Fruit fly (Drosophila melanogaster) whole organism, embryonic: ENCODE measurements around the gene CoRest.
A peak's percentile ranks its signal among the peaks of the same experiment; 100 is the strongest.

ENCODE experiments used
- Aef1 ChIP-seq: fragments of 200-800 bp; sonication (Bioruptor generic); IDR thresholded peaks from 3 replicates; pipeline ENCODE4 v1.3.6; 2022; ENCODE audit warnings: missing biosample characterization, missing genetic modification characterization
- BtbVII ChIP-seq: fragments of 200-800 bp; sonication (Bioruptor generic); optimal IDR thresholded peaks from 3 replicates; lab custom pipeline; 2017; ENCODE audit warnings: missing biosample characterization, mild to moderate bottlenecking, missing genetic modification characterization
- CG11398 ChIP-seq: fragments of 200-800 bp; sonication (Bioruptor generic); optimal IDR thresholded peaks from 2 replicates; lab custom pipeline; 2016; ENCODE audit warnings: missing biosample characterization, missing genetic modification characterization
- CG1647 ChIP-seq: fragments of 200-800 bp; sonication (Bioruptor generic); optimal IDR thresholded peaks from 3 replicates; lab custom pipeline; 2016; ENCODE audit warnings: missing biosample characterization, missing genetic modification characterization
- CG17385 ChIP-seq: fragments of 200-800 bp; sonication (Bioruptor generic); optimal IDR thresholded peaks from 3 replicates; lab custom pipeline; 2018; ENCODE audit warnings: missing biosample characterization, mild to moderate bottlenecking, missing genetic modification characterization
- CG18619 ChIP-seq: fragments of 200-800 bp; sonication (Bioruptor generic); optimal IDR thresholded peaks from 3 replicates; lab custom pipeline; 2017; ENCODE audit warnings: missing biosample characterization, mild to moderate bottlenecking, missing genetic modification characterization
- CG31224 ChIP-seq: fragments of 200-800 bp; sonication (Bioruptor generic); IDR thresholded peaks from 2 replicates; pipeline ENCODE4 v1.3.6; 2022; ENCODE audit warnings: missing biosample characterization, missing genetic modification characterization
- CG34376 ChIP-seq: fragments of 200-800 bp; sonication (Bioruptor generic); optimal IDR thresholded peaks from 2 replicates; lab custom pipeline; 2018; ENCODE audit warnings: missing biosample characterization, mild to moderate bottlenecking, missing genetic modification characterization
- CG34422 ChIP-seq: fragments of 200-800 bp; sonication (Bioruptor generic); IDR thresholded peaks from 3 replicates; pipeline ENCODE4 v1.3.6; 2022; ENCODE audit warnings: missing biosample characterization, missing genetic modification characterization
- CG4854 ChIP-seq: fragments of 200-800 bp; sonication (Bioruptor generic); optimal IDR thresholded peaks from 2 replicates; lab custom pipeline; 2016; ENCODE audit warnings: missing biosample characterization, missing genetic modification characterization, inconsistent platforms
- CG6272 ChIP-seq: fragments of 200-800 bp; sonication (Bioruptor generic); IDR thresholded peaks from 2 replicates; pipeline ENCODE4 v1.3.6; 2022; ENCODE audit warnings: missing biosample characterization, missing genetic modification characterization
- CG7745 ChIP-seq: fragments of 200-800 bp; sonication (Bioruptor generic); optimal IDR thresholded peaks from 2 replicates; lab custom pipeline; 2018; ENCODE audit warnings: missing biosample characterization, mild to moderate bottlenecking, missing genetic modification characterization, moderate library complexity
- CG8089 ChIP-seq: fragments of 200-800 bp; sonication (Bioruptor generic); optimal IDR thresholded peaks from 3 replicates; lab custom pipeline; 2016; ENCODE audit warnings: missing biosample characterization, missing genetic modification characterization
- Dbx ChIP-seq: fragments of 200-800 bp; sonication (Bioruptor generic); IDR thresholded peaks from 3 replicates; pipeline ENCODE4 v1.3.6; 2022; ENCODE audit warnings: missing biosample characterization, missing genetic modification characterization
- Dll ChIP-seq: fragments of 200-800 bp; sonication (Bioruptor generic); IDR thresholded peaks from 4 replicates; pipeline ENCODE4 v1.3.6; 2022; ENCODE audit warnings: missing biosample characterization, missing genetic modification characterization; ENCODE audit not compliant: partially characterized antibody
- Doc2 ChIP-seq: fragments of 200-800 bp; sonication (Bioruptor generic); IDR thresholded peaks from 2 replicates; pipeline ENCODE4 v1.3.6; 2022; ENCODE audit warnings: missing biosample characterization, missing genetic modification characterization
- Fer1 ChIP-seq: fragments of 200-800 bp; sonication (Bioruptor generic); optimal IDR thresholded peaks from 2 replicates; lab custom pipeline; 2017; ENCODE audit warnings: missing biosample characterization, mild to moderate bottlenecking, missing genetic modification characterization
- Gug ChIP-seq: fragments of 200-800 bp; sonication (Bioruptor generic); IDR thresholded peaks from 4 replicates; pipeline ENCODE4 v1.3.6; 2022; ENCODE audit warnings: missing biosample characterization, missing genetic modification characterization
- Hr78 ChIP-seq, 2 experiments: fragments of 200-800 bp in 1 of 2; fragments of >200 bp in 1 of 2; sonication (Bioruptor generic) in 1 of 2; optimal IDR thresholded peaks; 2 replicates each; lab custom pipeline; 2017 to 2019; ENCODE audit warnings: missing biosample characterization in 2 of 2, missing genetic modification characterization in 2 of 2, mild to moderate bottlenecking in 1 of 2, moderate library complexity in 1 of 2
- Hsf ChIP-seq: fragments of 200-800 bp; sonication (Bioruptor generic); optimal IDR thresholded peaks from 3 replicates; lab custom pipeline; 2016; ENCODE audit warnings: missing biosample characterization, missing genetic modification characterization
- Jarid2 ChIP-seq: fragments of 200-800 bp; sonication (Bioruptor generic); optimal IDR thresholded peaks from 3 replicates; lab custom pipeline; 2017; ENCODE audit warnings: mild to moderate bottlenecking, missing biosample characterization, missing genetic modification reagents, missing genetic modification characterization
- Med ChIP-seq: fragments of 200-800 bp; sonication (Bioruptor generic); peaks from one replicate; lab custom pipeline; 2016; ENCODE audit warnings: missing biosample characterization, missing genetic modification characterization, mild to moderate bottlenecking, inconsistent platforms, moderate library complexity
- Stat92E ChIP-seq, 3 experiments: fragments of >200 bp in 2 of 3; fragments of 200-800 bp in 1 of 3; sonication (Bioruptor generic) in 1 of 3; optimal IDR thresholded peaks; 2 replicates each; lab custom pipeline; 2017 to 2019; ENCODE audit warnings: missing biosample characterization in 3 of 3, missing genetic modification characterization in 3 of 3, mild to moderate bottlenecking in 1 of 3, moderate library complexity in 1 of 3
- Trl ChIP-seq, 3 experiments: fragments of >200 bp in 2 of 3; fragments of 200-800 bp in 1 of 3; sonication (Bioruptor generic) in 1 of 3; optimal IDR thresholded peaks; 2 replicates in 1 of 3; 3 replicates in 2 of 3; lab custom pipeline; 2016 to 2017; ENCODE audit warnings: missing biosample characterization in 1 of 3, missing genetic modification characterization in 1 of 3
- az2 ChIP-seq: fragments of 200-800 bp; sonication (Bioruptor generic); optimal IDR thresholded peaks from 3 replicates; lab custom pipeline; 2016; ENCODE audit warnings: missing biosample characterization, missing genetic modification characterization
- bbx ChIP-seq: fragments of 200-800 bp; sonication (Bioruptor generic); IDR thresholded peaks from 2 replicates; pipeline ENCODE4 v1.3.6; 2022; ENCODE audit warnings: missing biosample characterization, missing genetic modification characterization; ENCODE audit not compliant: partially characterized antibody
- bigmax ChIP-seq: fragments of 200-800 bp; sonication (Bioruptor generic); optimal IDR thresholded peaks from 2 replicates; lab custom pipeline; 2018; ENCODE audit warnings: missing biosample characterization, mild to moderate bottlenecking, missing genetic modification characterization
- chinmo ChIP-seq: fragments of 200-800 bp; sonication (Bioruptor generic); IDR thresholded peaks from 4 replicates; pipeline ENCODE4 v1.3.6; 2022; ENCODE audit warnings: missing biosample characterization, missing genetic modification characterization; ENCODE audit not compliant: partially characterized antibody
- chn ChIP-seq: fragments of 200-800 bp; sonication (Bioruptor generic); optimal IDR thresholded peaks from 2 replicates; lab custom pipeline; 2016; ENCODE audit warnings: missing biosample characterization, missing genetic modification characterization
- crol ChIP-seq: fragments of 200-800 bp; sonication (Bioruptor generic); IDR thresholded peaks from 2 replicates; pipeline ENCODE4 v1.3.6; 2022; ENCODE audit warnings: missing biosample characterization, missing genetic modification characterization
- disco-r ChIP-seq: fragments of 200-800 bp; sonication (Bioruptor generic); optimal IDR thresholded peaks from 2 replicates; lab custom pipeline; 2016; ENCODE audit warnings: missing biosample characterization, missing genetic modification characterization
- dm ChIP-seq: fragments of 200-800 bp; sonication (Bioruptor generic); optimal IDR thresholded peaks from 3 replicates; lab custom pipeline; 2016; ENCODE audit warnings: missing biosample characterization, missing genetic modification characterization
- en ChIP-seq: fragments of 200-800 bp; sonication (Bioruptor generic); optimal IDR thresholded peaks from 2 replicates; lab custom pipeline; 2016; ENCODE audit warnings: missing biosample characterization, missing genetic modification characterization
- ftz-f1 ChIP-seq: fragments of 200-800 bp; sonication (Bioruptor generic); optimal IDR thresholded peaks from 2 replicates; lab custom pipeline; 2016; ENCODE audit warnings: missing biosample characterization, missing genetic modification characterization
- lov ChIP-seq, 2 experiments: fragments of 200-800 bp in 1 of 2; fragments of >200 bp in 1 of 2; sonication (Bioruptor generic) in 1 of 2; IDR thresholded peaks in 1 of 2; optimal IDR thresholded peaks in 1 of 2; 2 replicates in 1 of 2; 3 replicates in 1 of 2; pipeline versions ENCODE4 v1.3.6 to Lab custom; 2017 to 2022; ENCODE audit warnings: missing biosample characterization in 1 of 2, missing genetic modification characterization in 1 of 2
- p53 ChIP-seq: fragments of 200-800 bp; sonication (Bioruptor generic); optimal IDR thresholded peaks from 2 replicates; lab custom pipeline; 2016; ENCODE audit warnings: missing biosample characterization, missing genetic modification characterization
- pum ChIP-seq: fragments of 200-800 bp; sonication (Bioruptor generic); optimal IDR thresholded peaks from 2 replicates; lab custom pipeline; 2016; ENCODE audit warnings: missing biosample characterization, missing genetic modification characterization
- sens ChIP-seq: fragments of 200-800 bp; sonication (Bioruptor generic); peaks from one replicate; lab custom pipeline; 2016; ENCODE audit warnings: missing biosample characterization, missing genetic modification characterization
- slp2 ChIP-seq: fragments of 200-800 bp; sonication (Bioruptor generic); optimal IDR thresholded peaks from 2 replicates; lab custom pipeline; 2016; ENCODE audit warnings: missing biosample characterization, missing genetic modification characterization
- sr ChIP-seq: fragments of 200-800 bp; sonication (Bioruptor generic); IDR thresholded peaks from 3 replicates; pipeline ENCODE4 v1.3.6; 2022; ENCODE audit warnings: missing biosample characterization, missing genetic modification characterization

CoRest gene

DNA sequence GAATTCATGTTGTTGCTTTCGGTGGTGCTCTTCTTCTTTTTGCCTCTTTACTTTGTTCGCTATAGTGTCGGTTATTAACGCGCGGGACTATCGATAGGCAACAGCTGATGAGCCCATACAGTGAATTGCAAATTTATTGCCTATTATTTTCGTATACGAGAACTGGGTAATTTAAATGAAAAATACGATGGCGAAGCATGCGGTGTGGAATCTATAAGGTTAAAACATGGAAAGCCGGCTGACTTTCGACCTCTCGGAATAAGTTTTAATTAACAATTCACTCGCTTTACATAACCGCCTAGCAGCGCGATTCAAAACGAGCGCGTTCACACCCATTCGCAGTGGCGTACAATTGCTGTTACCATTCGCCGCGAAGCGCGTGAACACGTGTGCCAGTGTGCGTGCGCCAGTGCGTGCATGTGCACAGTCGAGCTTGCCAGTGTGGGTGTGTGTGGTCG is 41.8 kb upstream of the CoRest start, which contains the start of the genes Naa15-16 and mRpS14 (continued):
- TF ChIP-seq Stat92E (GFP tag; optimal IDR thresholded peaks at IDR 0.05; lab: Kevin White, UChicago) (no peak), Dbx (no peak), CG7745 (no peak), Dll (GFP tag; lab: Robert Waterston, UW) (0 out of 4 replicates have a peak, but pooled peaks have one; percentile 40), lov (optimal IDR thresholded peaks at IDR 0.05; lab: Kevin White, UChicago) (no peak), lov (GFP tag; IDR thresholded peaks at IDR 0.05; lab: Robert Waterston, UW) (no peak), sens (no peak), Gug (no peak), Fer1 (GFP tag; lab: Kevin White, UChicago) (peak; percentile 19), Aef1 (GFP tag; lab: Robert Waterston, UW) (no peak), en (GFP tag; lab: Kevin White, UChicago) (no peak), CG6272 (no peak), Hr78 (GFP tag; optimal IDR thresholded peaks at IDR 0.05; lab: Kevin White, UChicago) (no peak), CG1647 (GFP tag; lab: Kevin White, UChicago) (no peak), p53 (GFP tag; lab: Kevin White, UChicago) (no peak), chinmo (GFP tag; lab: Robert Waterston, UW) (0 out of 4 replicates have a peak, but pooled peaks have one; percentile 69), CG4854 (GFP tag; lab: Kevin White, UChicago) (no peak), bbx (GFP tag; lab: Robert Waterston, UW) (peak; percentile 64; the same call in 1 of the 2 replicates), az2 (GFP tag; lab: Kevin White, UChicago) (no peak), CG34376 (GFP tag; lab: Kevin White, UChicago) (no peak), CG18619 (GFP tag; lab: Kevin White, UChicago) (no peak), CG11398 (GFP tag; lab: Kevin White, UChicago) (no peak), Hsf (no peak), disco-r (GFP tag; lab: Kevin White, UChicago) (no peak), CG31224 (GFP tag; lab: Robert Waterston, UW) (no peak), Trl (optimal IDR thresholded peaks at IDR 0.05; lab: Kevin White, UChicago) (no peak), Trl (GFP tag; optimal IDR thresholded peaks at IDR 0.05; lab: Kevin White, UChicago) (no peak), Doc2 (no peak), chn (GFP tag; lab: Kevin White, UChicago) (no peak), CG8089 (GFP tag; lab: Kevin White, UChicago) (no peak), sr (no peak), ftz-f1 (GFP tag; lab: Kevin White, UChicago) (no peak), pum (GFP tag; lab: Kevin White, UChicago) (no peak), BtbVII (GFP tag; lab: Kevin White, UChicago) (no peak)

DNA sequence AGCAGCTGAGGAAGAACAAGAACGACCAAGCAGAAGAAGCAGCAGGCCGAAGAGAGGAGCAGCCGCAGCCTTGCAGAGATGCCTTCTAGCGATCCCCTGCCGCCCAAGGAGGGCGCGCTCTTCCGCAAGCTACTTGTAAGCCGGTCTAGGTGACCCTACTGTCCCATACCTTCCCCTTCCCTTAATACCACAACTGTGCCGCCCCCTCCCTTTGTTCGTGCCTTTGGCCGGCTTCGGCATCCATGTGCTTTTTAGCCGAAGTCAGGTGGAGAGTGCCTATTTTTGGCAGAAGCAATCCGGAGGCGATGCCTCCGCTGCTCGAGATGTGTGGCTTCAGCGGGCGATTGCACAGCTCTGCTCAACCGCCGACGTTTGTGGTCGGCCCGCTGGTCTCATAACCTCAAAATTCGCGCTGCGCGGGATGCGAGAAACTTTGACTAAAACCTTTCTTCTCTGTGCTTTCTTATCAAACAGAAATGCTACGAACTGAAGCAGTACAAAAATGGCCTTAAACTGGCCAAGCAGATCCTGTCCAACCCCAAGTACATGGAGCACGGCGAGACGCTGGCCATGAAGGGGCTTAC is 41.1 kb upstream of the CoRest start:
- TF ChIP-seq CG34422 (GFP tag; lab: Robert Waterston, UW) (peak; percentile 58; the same call in 2 of the 3 replicates), bbx (GFP tag; lab: Robert Waterston, UW) (no peak), slp2 (GFP tag; lab: Kevin White, UChicago) (no peak), dm (GFP tag; lab: Kevin White, UChicago) (peak; percentile 34), crol (GFP tag; lab: Robert Waterston, UW) (peak; percentile 86), CG17385 (GFP tag; lab: Kevin White, UChicago) (peak; percentile 78), Jarid2 (GFP tag; lab: Kevin White, UChicago) (no peak), Med (peak; percentile 27), bigmax (GFP tag; lab: Kevin White, UChicago) (peak; percentile 93)
